Worm (Caenorhabditis elegans): Measurements from ENCODE around the gene rpl-26.

ce11 chrII:8568234-8568969 is 34.2 kb upstream of the rpl-26 start:
- no peak for TF ChIP-seq dpl-1 (GFP tag; optimal IDR thresholded peaks at IDR 0.05)
- TF ChIP-seq snpc-4 (GFP tag; optimal IDR thresholded peaks at IDR 0.05) = no peak
- no peak for TF ChIP-seq snpc-4 (tag; optimal IDR thresholded peaks at IDR 0.05)
- TF ChIP-seq egrh-3 (GFP tag; IDR thresholded peaks at IDR 0.05) = no peak
- no peak for TF ChIP-seq efl-1 (GFP tag; optimal IDR thresholded peaks at IDR 0.05)
- TF ChIP-seq attf-3 (GFP tag; conservative IDR thresholded peaks at IDR 0.05) = 0 out of 2 replicates have a peak, but pooled peaks have one; percentile 13
- TF ChIP-seq attf-5 (GFP tag; optimal IDR thresholded peaks at IDR 0.05) = no peak
- no peak for TF ChIP-seq snpc-1.3 (tag; optimal IDR thresholded peaks at IDR 0.05; ENCODE audit: insufficient read depth)
- TF ChIP-seq him-1 (tag; optimal IDR thresholded peaks at IDR 0.05) = no peak

Data from whole organism, young adult.